Worm (Caenorhabditis elegans) whole organism, L3 larva: ENCODE results near the gene pcn-1.

Source experiments
- elt-1 ChIP-seq: fragments of 150-350 bp; optimal IDR thresholded peaks from 2 replicates; lab custom pipeline; 2014; ENCODE audit warnings: missing biosample characterization, missing genetic modification characterization
- jun-1 ChIP-seq: fragments of 150-350 bp; optimal IDR thresholded peaks from 2 replicates; lab custom pipeline; 2014; ENCODE audit warnings: missing biosample characterization, missing genetic modification reagents, missing genetic modification characterization
- mdl-1 ChIP-seq: fragments of 150-350 bp; optimal IDR thresholded peaks from 2 replicates; lab custom pipeline; 2014; ENCODE audit warnings: missing biosample characterization, missing genetic modification characterization
- nfya-1 ChIP-seq: sonication (generic microtip); optimal IDR thresholded peaks from 2 replicates; lab custom pipeline; 2017; ENCODE audit warnings: missing genetic modification characterization, mild to moderate bottlenecking, missing compliant biosample characterization, antibody characterized with exemption, moderate library complexity; ENCODE audit not compliant: insufficient read depth
- nhr-11 ChIP-seq: fragments of 150-350 bp; optimal IDR thresholded peaks from 2 replicates; lab custom pipeline; 2014; ENCODE audit warnings: missing biosample characterization, missing genetic modification characterization
- nhr-237 ChIP-seq: fragments of 150-350 bp; optimal IDR thresholded peaks from 2 replicates; lab custom pipeline; 2014; ENCODE audit warnings: missing biosample characterization, missing genetic modification characterization
- nhr-28 ChIP-seq: fragments of 150-350 bp; optimal IDR thresholded peaks from 2 replicates; lab custom pipeline; 2014; ENCODE audit warnings: missing biosample characterization, missing genetic modification characterization
- pha-4 ChIP-seq: fragments of 150-350 bp; optimal IDR thresholded peaks from 2 replicates; lab custom pipeline; 2014; ENCODE audit warnings: missing biosample characterization, missing genetic modification reagents, missing genetic modification characterization
- pqm-1 ChIP-seq: fragments of 150-350 bp; optimal IDR thresholded peaks from 2 replicates; lab custom pipeline; 2017; ENCODE audit warnings: missing biosample characterization, missing genetic modification characterization, inconsistent platforms
- skn-1 ChIP-seq: fragments of 150-350 bp; optimal IDR thresholded peaks from 2 replicates; lab custom pipeline; 2014; ENCODE audit warnings: missing biosample characterization, missing genetic modification characterization
- unc-62 ChIP-seq: fragments of 150-350 bp; sonication (generic microtip); optimal IDR thresholded peaks from 4 replicates; lab custom pipeline; 2014; ENCODE audit warnings: missing biosample characterization, missing genetic modification reagents, missing genetic modification characterization
- ztf-4 ChIP-seq: fragments of 150-350 bp; optimal IDR thresholded peaks from 2 replicates; lab custom pipeline; 2014; ENCODE audit warnings: missing biosample characterization, missing genetic modification characterization

DNA sequence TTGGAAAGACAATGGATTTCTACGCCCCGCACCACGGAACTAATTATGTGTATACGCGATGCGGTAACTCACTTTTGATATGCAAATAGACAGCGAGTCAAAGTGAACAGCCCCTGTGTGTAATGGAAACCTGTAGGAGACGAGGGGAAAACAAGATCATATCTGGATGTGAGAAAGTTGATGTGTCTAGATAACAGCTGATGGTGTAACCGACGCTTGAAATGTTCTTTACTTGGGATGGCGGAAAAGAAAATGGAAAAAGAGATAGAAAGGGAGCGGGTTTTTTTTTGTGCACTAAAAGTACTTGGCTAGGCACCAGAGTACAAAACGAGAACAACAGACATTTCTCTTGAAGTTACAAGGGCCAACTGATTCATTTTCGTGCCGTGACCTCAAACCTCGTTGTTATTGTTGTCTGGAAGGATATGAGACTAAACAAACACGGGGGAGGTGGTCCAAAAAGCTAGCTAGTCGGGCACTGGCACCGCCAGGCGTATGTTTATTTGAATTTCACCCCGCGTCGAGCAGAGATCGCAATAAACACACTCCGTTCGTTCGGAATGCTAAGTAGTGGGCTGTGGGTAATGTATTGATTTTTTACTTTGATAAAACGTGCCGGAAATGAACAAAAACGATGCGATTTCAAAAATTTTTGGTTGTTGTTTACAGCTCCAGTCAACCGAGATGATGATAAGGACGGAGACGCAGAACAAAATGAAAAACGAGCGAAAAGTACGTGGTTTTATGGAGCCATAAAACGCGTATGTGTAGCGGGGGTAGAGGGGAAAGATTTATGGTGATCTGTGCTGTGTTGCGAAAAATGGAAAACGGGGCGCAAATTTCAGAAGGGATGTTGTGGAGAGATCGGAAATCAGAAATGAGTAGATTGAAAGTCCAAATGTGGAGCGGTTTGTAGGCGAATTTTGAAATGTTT is 27.1 kb downstream of the pcn-1 start:
- TF ChIP-seq nhr-28 (tag; lab: Kevin White, UChicago) = no peak
- peak; percentile 58 for TF ChIP-seq pha-4 (tag; lab: Kevin White, UChicago)
- TF ChIP-seq ztf-4 = no peak
- no peak for TF ChIP-seq skn-1 (tag; lab: Kevin White, UChicago)
- peak; percentile 52 for TF ChIP-seq pqm-1
- no peak for TF ChIP-seq nhr-237 (tag; lab: Kevin White, UChicago)
- TF ChIP-seq nfya-1 (tag; lab: Kevin White, UChicago) = peak; percentile 40
- no peak for TF ChIP-seq unc-62 (GFP tag; lab: Kevin White, UChicago)
- TF ChIP-seq nhr-11 (tag; lab: Kevin White, UChicago) = no peak
- no peak for TF ChIP-seq jun-1 (tag; lab: Kevin White, UChicago)
- peak; percentile 41 for TF ChIP-seq elt-1 (tag; lab: Kevin White, UChicago)
- no peak for TF ChIP-seq mdl-1 (tag; lab: Kevin White, UChicago)
